Worm (Caenorhabditis elegans) whole organism, L4 larva: ENCODE measurements around the gene srw-76.

Experiments
- F10B5.3 ChIP-seq: sonication (generic microtip); optimal IDR thresholded peaks from 2 replicates; lab custom pipeline; 2016; ENCODE audit warnings: mild to moderate bottlenecking, missing genetic modification characterization, missing compliant biosample characterization
- T20F7.1 ChIP-seq: fragments of 200-800 bp; sonication (Bioruptor generic); optimal IDR thresholded peaks from 2 replicates; lab custom pipeline; 2018; ENCODE audit warnings: mild to moderate bottlenecking, missing genetic modification characterization, missing compliant biosample characterization
- T26A8.4 ChIP-seq: fragments of 200-800 bp; sonication (Bioruptor generic); IDR thresholded peaks from 2 replicates; pipeline ENCODE4 v1.3.6; 2022; ENCODE audit warnings: missing genetic modification characterization, missing compliant biosample characterization
- Y5F2A.4 ChIP-seq: fragments of 200-800 bp; sonication (Bioruptor generic); optimal IDR thresholded peaks from 2 replicates; lab custom pipeline; 2018; ENCODE audit warnings: mild to moderate bottlenecking, missing genetic modification characterization, missing compliant biosample characterization
- Y75B8A.6 ChIP-seq: fragments of 200-800 bp; sonication (Bioruptor generic); IDR thresholded peaks from 2 replicates; pipeline ENCODE4 v1.3.6; 2022; ENCODE audit warnings: missing genetic modification reagents, missing genetic modification characterization, missing compliant biosample characterization
- ZK337.2 ChIP-seq: fragments of 200-800 bp; sonication (Bioruptor generic); IDR thresholded peaks from 2 replicates; pipeline ENCODE4 v1.3.6; 2022; ENCODE audit warnings: missing genetic modification reagents, missing genetic modification characterization, missing compliant biosample characterization
- ZK546.5 ChIP-seq, 2 experiments: sonication (generic microtip); optimal IDR thresholded peaks; 2 replicates each; lab custom pipeline; 2017; ENCODE audit warnings: missing biosample characterization in 2 of 2, missing genetic modification characterization in 2 of 2
- aly-2 ChIP-seq: sonication (generic microtip); optimal IDR thresholded peaks from 2 replicates; lab custom pipeline; 2018; ENCODE audit warnings: missing biosample characterization, missing genetic modification characterization
- ama-1 ChIP-seq: fragments of 150-350 bp; optimal IDR thresholded peaks from 2 replicates; lab custom pipeline; 2014; ENCODE audit warnings: inconsistent platforms, mixed read lengths
- arid-1 ChIP-seq: fragments of 200-800 bp; sonication (Bioruptor generic); conservative IDR thresholded peaks from 2 replicates; pipeline ENCODE4 v1.3.6; 2022; ENCODE audit warnings: missing genetic modification reagents, missing genetic modification characterization, missing compliant biosample characterization
- attf-4 ChIP-seq: sonication (generic microtip); optimal IDR thresholded peaks from 3 replicates; lab custom pipeline; 2017; ENCODE audit warnings: missing biosample characterization, missing genetic modification characterization
- ceh-32 ChIP-seq: sonication (generic microtip); optimal IDR thresholded peaks from 2 replicates; lab custom pipeline; 2016; ENCODE audit warnings: mild to moderate bottlenecking, missing genetic modification characterization, missing compliant biosample characterization; ENCODE audit not compliant: poor library complexity
- ces-1 ChIP-seq: fragments of 150-350 bp; sonication (generic microtip); optimal IDR thresholded peaks from 4 replicates; lab custom pipeline; 2014; ENCODE audit warnings: missing biosample characterization, missing genetic modification reagents, missing genetic modification characterization
- daf-16 ChIP-seq, 3 experiments: sonication (generic microtip); optimal IDR thresholded peaks; 2 replicates each; lab custom pipeline; 2016 to 2017; ENCODE audit warnings: missing genetic modification characterization in 3 of 3, missing genetic modification reagents in 3 of 3, mild to moderate bottlenecking in 2 of 3, missing compliant biosample characterization in 2 of 3, missing biosample characterization in 1 of 3, moderate library complexity in 1 of 3
- dmd-6 ChIP-seq: fragments of 200-800 bp; sonication (Bioruptor generic); IDR thresholded peaks from 2 replicates; pipeline ENCODE4 v1.3.6; 2022; ENCODE audit warnings: missing genetic modification reagents, missing genetic modification characterization, missing compliant biosample characterization
- dve-1 ChIP-seq: sonication (generic microtip); optimal IDR thresholded peaks from 2 replicates; lab custom pipeline; 2017; ENCODE audit warnings: antibody characterized with exemption, mild to moderate bottlenecking, missing genetic modification characterization, missing compliant biosample characterization; ENCODE audit not compliant: insufficient read depth
- egl-27 ChIP-seq: sonication (generic microtip); optimal IDR thresholded peaks from 3 replicates; lab custom pipeline; 2017; ENCODE audit warnings: missing biosample characterization, missing genetic modification reagents, missing genetic modification characterization
- fkh-10 ChIP-seq: fragments of 150-350 bp; optimal IDR thresholded peaks from 2 replicates; lab custom pipeline; 2014; ENCODE audit warnings: missing biosample characterization, missing genetic modification reagents, missing genetic modification characterization
- fos-1 ChIP-seq: fragments of 150-350 bp; optimal IDR thresholded peaks from 2 replicates; lab custom pipeline; 2014; ENCODE audit warnings: missing biosample characterization, missing genetic modification characterization
- hif-1 ChIP-seq, 2 experiments: sonication (generic microtip); optimal IDR thresholded peaks; 2 replicates each; lab custom pipeline; 2016 to 2017; ENCODE audit warnings: missing compliant biosample characterization in 2 of 2, missing genetic modification characterization in 2 of 2, missing genetic modification reagents in 2 of 2, missing genotype in 2 of 2, mild to moderate bottlenecking in 1 of 2
- hlh-11 ChIP-seq: fragments of 200-800 bp; sonication (Bioruptor generic); optimal IDR thresholded peaks from 2 replicates; lab custom pipeline; 2018; ENCODE audit warnings: mild to moderate bottlenecking, missing genetic modification characterization, missing compliant biosample characterization
- hmg-1.1 ChIP-seq: fragments of 200-800 bp; sonication (Bioruptor generic); IDR thresholded peaks from 2 replicates; pipeline ENCODE4 v1.3.6; 2022; ENCODE audit warnings: missing genetic modification reagents, missing genetic modification characterization, missing compliant biosample characterization
- lin-1 ChIP-seq: fragments of 200-800 bp; sonication (Bioruptor generic); IDR thresholded peaks from 2 replicates; pipeline ENCODE4 v1.3.6; 2022; ENCODE audit warnings: missing genetic modification reagents, missing genetic modification characterization, missing compliant biosample characterization
- lin-29 ChIP-seq: fragments of 200-800 bp; sonication (Bioruptor generic); IDR thresholded peaks from 2 replicates; pipeline ENCODE4 v1.3.6; 2022; ENCODE audit warnings: missing genetic modification reagents, missing genetic modification characterization, missing compliant biosample characterization
- lsy-2 ChIP-seq, 2 experiments: fragments of 150-350 bp in 1 of 2; sonication (generic microtip) in 1 of 2; optimal IDR thresholded peaks; 2 replicates each; lab custom pipeline; 2014 to 2017; ENCODE audit warnings: missing biosample characterization in 2 of 2, missing genetic modification characterization in 2 of 2
- madf-5 ChIP-seq, 2 experiments: fragments of 200-800 bp; sonication (Bioruptor generic); IDR thresholded peaks; 2 replicates each; pipeline ENCODE4 v1.3.6; 2022; ENCODE audit warnings: missing compliant biosample characterization in 2 of 2, missing genetic modification characterization in 2 of 2
- mdl-1 ChIP-seq, 2 experiments: fragments of 150-350 bp in 1 of 2; sonication (generic microtip) in 1 of 2; optimal IDR thresholded peaks; 2 replicates each; lab custom pipeline; 2014 to 2017; ENCODE audit warnings: missing biosample characterization in 2 of 2, missing genetic modification characterization in 2 of 2
- mep-1 ChIP-seq: fragments of 150-350 bp; sonication (generic microtip); optimal IDR thresholded peaks from 3 replicates; lab custom pipeline; 2014; ENCODE audit warnings: missing biosample characterization, missing genetic modification characterization
- nhr-10 ChIP-seq: fragments of 150-350 bp; optimal IDR thresholded peaks from 2 replicates; lab custom pipeline; 2014; ENCODE audit warnings: missing biosample characterization, missing genetic modification characterization
- nhr-28 ChIP-seq: fragments of 150-350 bp; optimal IDR thresholded peaks from 2 replicates; lab custom pipeline; 2014; ENCODE audit warnings: missing biosample characterization, missing genetic modification characterization
- nhr-42 ChIP-seq: fragments of 200-800 bp; sonication (Bioruptor generic); IDR thresholded peaks from 2 replicates; pipeline ENCODE4 v1.3.6; 2022; ENCODE audit warnings: missing genetic modification characterization, missing compliant biosample characterization
- php-3 ChIP-seq: fragments of 200-800 bp; sonication (Bioruptor generic); IDR thresholded peaks from 2 replicates; pipeline ENCODE4 v1.3.6; 2022; ENCODE audit warnings: missing genetic modification reagents, missing genetic modification characterization, missing compliant biosample characterization
- pqm-1 ChIP-seq: sonication (generic microtip); optimal IDR thresholded peaks from 2 replicates; lab custom pipeline; 2017; ENCODE audit warnings: missing biosample characterization, missing genetic modification characterization
- saeg-2 ChIP-seq: fragments of 200-800 bp; sonication (Bioruptor generic); IDR thresholded peaks from 2 replicates; pipeline ENCODE4 v1.3.6; 2022; ENCODE audit warnings: missing genetic modification reagents, missing genetic modification characterization, missing compliant biosample characterization
- snpc-4 ChIP-seq: fragments of 150-350 bp; optimal IDR thresholded peaks from 2 replicates; lab custom pipeline; 2014; ENCODE audit warnings: missing biosample characterization, missing genetic modification characterization
- spr-3 ChIP-seq: fragments of 200-800 bp; sonication (Bioruptor generic); optimal IDR thresholded peaks from 2 replicates; lab custom pipeline; 2018; ENCODE audit warnings: mild to moderate bottlenecking, missing genetic modification characterization, missing compliant biosample characterization
- tag-97 ChIP-seq: fragments of 200-800 bp; sonication (Bioruptor generic); IDR thresholded peaks from 2 replicates; pipeline ENCODE4 v1.3.6; 2022; ENCODE audit warnings: missing genetic modification characterization, missing compliant biosample characterization
- unc-130 ChIP-seq: sonication (generic microtip); optimal IDR thresholded peaks from 2 replicates; lab custom pipeline; 2016; ENCODE audit warnings: missing genetic modification reagents, missing genetic modification characterization, missing compliant biosample characterization
- unc-39 ChIP-seq: sonication (generic microtip); optimal IDR thresholded peaks from 2 replicates; lab custom pipeline; 2017; ENCODE audit warnings: missing biosample characterization, missing genetic modification characterization
- unc-62 ChIP-seq, 3 experiments: fragments of 150-350 bp in 1 of 3; sonication (generic microtip); optimal IDR thresholded peaks in 2 of 3; peaks in 1 of 3; 1 replicate in 1 of 3; 2 replicates in 2 of 3; lab custom pipeline; 2014 to 2017; ENCODE audit warnings: missing biosample characterization in 3 of 3, missing genetic modification characterization in 3 of 3, missing genetic modification reagents in 3 of 3, missing genotype in 1 of 3
- vab-7 ChIP-seq: fragments of 200-800 bp; sonication (Bioruptor generic); IDR thresholded peaks from 2 replicates; pipeline ENCODE4 v1.3.6; 2022; ENCODE audit warnings: missing genetic modification reagents, missing genetic modification characterization, missing compliant biosample characterization
- zag-1 ChIP-seq: fragments of 150-350 bp; optimal IDR thresholded peaks from 2 replicates; lab custom pipeline; 2014; ENCODE audit warnings: missing biosample characterization, missing genetic modification characterization
- zfp-3 ChIP-seq: fragments of 200-800 bp; sonication (Bioruptor generic); conservative IDR thresholded peaks from 2 replicates; pipeline ENCODE4 v1.3.6; 2022; ENCODE audit warnings: missing genetic modification reagents, missing genetic modification characterization, missing compliant biosample characterization
- zip-11 ChIP-seq: fragments of 200-800 bp; sonication (Bioruptor generic); IDR thresholded peaks from 2 replicates; pipeline ENCODE4 v1.3.6; 2022; ENCODE audit warnings: missing genetic modification characterization, missing compliant biosample characterization
- ztf-11 ChIP-seq: fragments of 150-350 bp; optimal IDR thresholded peaks from 2 replicates; lab custom pipeline; 2014; ENCODE audit warnings: missing biosample characterization, missing genetic modification characterization

The srw-76 gene

DNA sequence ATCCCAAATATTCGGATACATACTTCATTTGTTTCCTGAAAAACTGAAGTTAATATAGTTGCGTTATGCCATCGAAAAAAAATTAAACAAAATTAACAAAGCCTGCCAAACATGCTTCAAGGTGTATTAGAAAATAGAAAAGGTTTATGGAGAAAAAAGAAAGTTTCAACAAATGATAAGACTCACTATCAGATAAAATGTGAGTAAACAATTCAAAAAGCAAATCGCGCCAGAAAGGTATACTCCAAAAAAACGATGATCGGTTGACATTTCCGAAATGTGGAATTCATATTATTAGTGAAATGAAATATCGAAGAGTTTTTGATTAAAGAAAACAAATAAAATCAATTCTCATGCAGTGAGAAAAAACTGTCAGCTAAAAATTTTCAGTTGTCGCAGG, 17.2 kb downstream of the srw-76 start, which contains the start of gene Y70C5A.3:
Y70C5A.3 (minus strand) TSS at position 50 of the 400 bp plus-strand sequence.
- TF ChIP-seq pqm-1 (peak; percentile 34), unc-130 (GFP tag; lab: Kevin White, UChicago) (no peak), unc-62 (GFP tag; optimal IDR thresholded peaks at IDR 0.05 in 1 of 2; lab: Kevin White, UChicago) (peak in 1 of 2 experiments; percentile 76), unc-62 (tag; optimal IDR thresholded peaks at IDR 0.05; lab: Kevin White, UChicago) (no peak), dve-1 (tag; lab: Kevin White, UChicago) (peak; percentile 42), ceh-32 (tag; lab: Kevin White, UChicago) (no peak), daf-16 (GFP tag; optimal IDR thresholded peaks at IDR 0.05; lab: Kevin White, UChicago) (no peak), daf-16 (tag; optimal IDR thresholded peaks at IDR 0.05; lab: Kevin White, UChicago) (peak; percentile 92)
- TF ChIP-seq, all 104 proteins: peak for 4

DNA sequence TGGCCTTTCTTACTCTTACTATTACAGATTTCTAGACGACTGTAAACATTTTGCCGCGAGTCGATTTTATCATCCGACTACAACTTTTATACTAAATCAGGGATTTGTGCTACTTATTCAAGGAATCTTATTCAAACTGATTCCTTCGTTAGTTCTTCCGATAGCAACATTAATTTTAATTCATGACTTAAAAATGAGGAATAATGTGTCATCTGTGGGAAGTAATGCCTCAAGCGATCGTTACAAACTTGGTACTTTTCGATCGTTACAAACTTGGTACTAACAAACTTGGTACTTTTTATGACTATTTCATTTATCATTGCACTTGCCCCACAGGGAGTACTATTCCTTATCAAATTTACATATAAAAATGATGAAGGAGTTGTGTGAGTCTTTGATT, 20.6 kb downstream of the srw-76 start, which contains the start of gene Y70C5A.4:
Y70C5A.4 (plus strand) TSS at position 301 of the 400 bp plus-strand sequence.
- TF ChIP-seq spr-3 (GFP tag; lab: Kevin White, UChicago) (no peak), ztf-11 (tag; lab: Kevin White, UChicago) (no peak), unc-39 (tag; lab: Kevin White, UChicago) (no peak), egl-27 (no peak), F10B5.3 (tag; lab: Kevin White, UChicago) (no peak), Y5F2A.4 (GFP tag; lab: Kevin White, UChicago) (no peak), mep-1 (tag; lab: Kevin White, UChicago) (no peak), unc-62 (GFP tag; optimal IDR thresholded peaks at IDR 0.05 in 1 of 2; lab: Kevin White, UChicago) (no peak), unc-62 (tag; optimal IDR thresholded peaks at IDR 0.05; lab: Kevin White, UChicago) (no peak), lin-29 (GFP tag; lab: Robert Waterston, UW) (no peak), dmd-6 (GFP tag; lab: Robert Waterston, UW) (no peak), attf-4 (no peak), vab-7 (GFP tag; lab: Robert Waterston, UW) (no peak), T26A8.4 (GFP tag; lab: Robert Waterston, UW) (no peak), zag-1 (no peak), ZK337.2 (GFP tag; lab: Robert Waterston, UW) (no peak), lin-1 (GFP tag; lab: Robert Waterston, UW) (no peak), hif-1 (tag; optimal IDR thresholded peaks at IDR 0.05; lab: Kevin White, UChicago) (no peak), fkh-10 (GFP tag; lab: Kevin White, UChicago) (no peak), madf-5 (GFP tag; IDR thresholded peaks at IDR 0.05; lab: Robert Waterston, UW) (no peak), arid-1 (GFP tag; lab: Robert Waterston, UW) (no peak)

DNA sequence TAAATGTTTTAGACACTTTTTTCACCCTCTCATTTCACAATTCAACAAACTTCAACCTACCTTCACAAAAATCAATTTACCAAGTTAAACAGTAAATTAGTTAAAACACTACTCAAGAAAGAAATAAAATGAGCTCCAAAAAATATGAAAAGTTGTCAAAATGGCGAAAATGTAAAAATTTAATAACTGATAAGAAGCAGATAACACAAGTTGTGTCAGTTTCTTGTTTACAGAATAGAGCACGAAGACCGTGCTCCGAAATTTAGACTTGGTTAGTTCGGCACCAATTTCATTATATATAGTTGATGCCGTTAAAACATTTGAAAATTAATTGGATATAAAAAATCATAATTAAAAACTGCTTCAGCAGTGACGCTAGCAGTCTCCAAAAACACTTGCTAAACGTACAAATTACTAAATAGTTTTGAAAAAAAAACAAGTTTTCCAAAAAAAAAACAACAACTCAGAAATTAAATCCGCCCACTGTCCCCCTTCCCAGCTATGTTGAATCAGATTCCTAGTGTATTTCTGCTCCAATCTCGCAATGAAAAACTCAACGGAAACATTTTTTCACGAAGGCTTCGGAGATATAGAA, 27.2 kb downstream of the srw-76 start, which contains the start of gene srw-54:
srw-54 (plus strand) TSS at position 545 of the 595 bp plus-strand sequence.
- TF ChIP-seq ZK546.5 (tag; optimal IDR thresholded peaks at IDR 0.05; lab: Kevin White, UChicago) (no peak), nhr-10 (no peak), fos-1 (tag; lab: Kevin White, UChicago) (no peak), php-3 (no peak; the same call in 1 of the 2 replicates), aly-2 (tag; lab: Kevin White, UChicago) (no peak), mdl-1 (tag; optimal IDR thresholded peaks at IDR 0.05; lab: Kevin White, UChicago) (no peak), ama-1 (lab: Kevin White, UChicago) (no peak), zfp-3 (GFP tag; lab: Robert Waterston, UW) (no peak), snpc-4 (tag; lab: Kevin White, UChicago) (no peak), pqm-1 (peak; percentile 29), zip-11 (GFP tag; lab: Robert Waterston, UW) (no peak), nhr-42 (GFP tag; lab: Robert Waterston, UW) (no peak), hlh-11 (no peak), dmd-6 (GFP tag; lab: Robert Waterston, UW) (peak; percentile 38; the same call in 1 of the 2 replicates), dve-1 (tag; lab: Kevin White, UChicago) (peak; percentile 23), hmg-1.1 (GFP tag; lab: Robert Waterston, UW) (no peak), ces-1 (no peak), tag-97 (GFP tag; lab: Robert Waterston, UW) (no peak), saeg-2 (GFP tag; lab: Robert Waterston, UW) (no peak), daf-16 (GFP tag; optimal IDR thresholded peaks at IDR 0.05; lab: Kevin White, UChicago) (no peak), daf-16 (tag; optimal IDR thresholded peaks at IDR 0.05; lab: Kevin White, UChicago) (peak; percentile 92), unc-130 (GFP tag; lab: Kevin White, UChicago) (no peak), nhr-28 (tag; lab: Kevin White, UChicago) (peak; percentile 59), T20F7.1 (no peak), Y5F2A.4 (GFP tag; lab: Kevin White, UChicago) (no peak), lsy-2 (tag; optimal IDR thresholded peaks at IDR 0.05; lab: Kevin White, UChicago) (no peak), Y75B8A.6 (GFP tag; lab: Robert Waterston, UW) (no peak)
